Comparison of ENCODE assay signal across 1 fruit fly cellular context in genomic region chr3R:26228026-26228635, dm6.
TF ChIP-seq lines count a peak whose summit lies in the region.

No protein-coding gene starts in this region.

TF ChIP-seq in whole organism, embryonic, 481 proteins besides CTCF, POLR2A, EP300 and RAD21 (continued from another document and continues in another):
- TF ChIP-seq CG34422 (GFP tag; IDR thresholded peaks at IDR 0.05; lab: Robert Waterston, UW) (peak; percentile 44; the same call in 1 of the 3 replicates), BtbVII (GFP tag; optimal IDR thresholded peaks at IDR 0.05; lab: Kevin White, UChicago) (peak; percentile 78), CG18262 (tag; optimal IDR thresholded peaks at IDR 0.05; lab: Kevin White, UChicago) (peak; percentile 68), C15 (GFP tag; IDR thresholded peaks at IDR 0.05; lab: Robert Waterston, UW) (peak; percentile 41; the same call in 1 of the 3 replicates), grn (GFP tag; optimal IDR thresholded peaks at IDR 0.05; lab: Kevin White, UChicago) (peak; percentile 95), CG9609 (GFP tag; optimal IDR thresholded peaks at IDR 0.05; lab: Kevin White, UChicago) (peak; percentile 74), Drgx (GFP tag; IDR thresholded peaks at IDR 0.05; lab: Robert Waterston, UW) (no peak), NFAT (GFP tag; IDR thresholded peaks at IDR 0.05; lab: Robert Waterston, UW) (peak; percentile 79), Tbp (GFP tag; optimal IDR thresholded peaks at IDR 0.05; lab: Kevin White, UChicago) (no peak), CG6813 (GFP tag; optimal IDR thresholded peaks at IDR 0.05; lab: Kevin White, UChicago) (peak; percentile 91), ase (GFP tag; IDR thresholded peaks at IDR 0.05; lab: Robert Waterston, UW) (peak; percentile 29; the same call in 1 of the 3 replicates), Abd-B (GFP tag; optimal IDR thresholded peaks at IDR 0.05; lab: Kevin White, UChicago) (no peak), dpn (GFP tag; optimal IDR thresholded peaks at IDR 0.05; lab: Kevin White, UChicago) (peak; percentile 57 to 87), slp2 (GFP tag; optimal IDR thresholded peaks at IDR 0.05; lab: Kevin White, UChicago) (peak; percentile 63), sc (optimal IDR thresholded peaks at IDR 0.05; lab: Kevin White, UChicago) (no peak), sc (GFP tag; optimal IDR thresholded peaks at IDR 0.05; lab: Kevin White, UChicago) (peak; percentile 93), Spps (tag; optimal IDR thresholded peaks at IDR 0.05; lab: Kevin White, UChicago) (peak; percentile 61), ab (GFP tag; optimal IDR thresholded peaks at IDR 0.05; lab: Kevin White, UChicago) (no peak), HmgD (GFP tag; optimal IDR thresholded peaks at IDR 0.05; lab: Kevin White, UChicago) (peak; percentile 60), CG7357 (GFP tag; IDR thresholded peaks at IDR 0.05; lab: Robert Waterston, UW) (no peak), CG4360 (GFP tag; IDR thresholded peaks at IDR 0.05; lab: Robert Waterston, UW) (peak; percentile 75), Adf1 (GFP tag; IDR thresholded peaks at IDR 0.05; lab: Robert Waterston, UW) (peak; percentile 55; the same call in 1 of the 2 replicates), Hmr (GFP tag; optimal IDR thresholded peaks at IDR 0.05; lab: Kevin White, UChicago) (peak; percentile 92), CG11723 (GFP tag; optimal IDR thresholded peaks at IDR 0.05; lab: Kevin White, UChicago) (peak; percentile 74), lab (GFP tag; optimal IDR thresholded peaks at IDR 0.05; lab: Kevin White, UChicago) (peak; percentile 97), shn (GFP tag; optimal IDR thresholded peaks at IDR 0.05; lab: Kevin White, UChicago) (peak; percentile 80), CG8281 (tag; optimal IDR thresholded peaks at IDR 0.05; lab: Kevin White, UChicago) (peak; percentile 62), pfk (GFP tag; optimal IDR thresholded peaks at IDR 0.05; lab: Kevin White, UChicago) (peak; percentile 81), Hr78 (GFP tag; optimal IDR thresholded peaks at IDR 0.05; lab: Kevin White, UChicago) (peak in 1 of 2 experiments; percentile 61), dimm (GFP tag; IDR thresholded peaks at IDR 0.05; lab: Robert Waterston, UW) (peak; percentile 68), nom (GFP tag; optimal IDR thresholded peaks at IDR 0.05; lab: Kevin White, UChicago) (no peak), CG6254 (GFP tag; optimal IDR thresholded peaks at IDR 0.05; lab: Kevin White, UChicago) (peak; percentile 85), CG31441 (GFP tag; IDR thresholded peaks at IDR 0.05; lab: Robert Waterston, UW) (peak; percentile 79), CG12744 (GFP tag; optimal IDR thresholded peaks at IDR 0.05; lab: Kevin White, UChicago) (peak; percentile 75), wor (GFP tag; IDR thresholded peaks at IDR 0.05; lab: Robert Waterston, UW) (no peak), ham (GFP tag; IDR thresholded peaks at IDR 0.05; lab: Robert Waterston, UW) (peak; percentile 39; the same call in 1 of the 2 replicates), Taf1 (GFP tag; IDR thresholded peaks at IDR 0.05; lab: Robert Waterston, UW) (peak; percentile 59), Gug (GFP tag; IDR thresholded peaks at IDR 0.05; lab: Robert Waterston, UW) (no peak; the same call in 3 of the 4 replicates), tin (GFP tag; optimal IDR thresholded peaks at IDR 0.05; lab: Kevin White, UChicago) (peak; percentile 38), CG3407 (GFP tag; optimal IDR thresholded peaks at IDR 0.05; lab: Kevin White, UChicago) (peak; percentile 96), cas (GFP tag; IDR thresholded peaks at IDR 0.05; lab: Robert Waterston, UW) (peak; percentile 63; the same call in 1 of the 2 replicates), ac (GFP tag; optimal IDR thresholded peaks at IDR 0.05; lab: Kevin White, UChicago) (no peak), Mrtf (GFP tag; IDR thresholded peaks at IDR 0.05; lab: Robert Waterston, UW) (peak; percentile 63; the same call in 2 of the 3 replicates), btn (GFP tag; optimal IDR thresholded peaks at IDR 0.05; lab: Kevin White, UChicago) (peak; percentile 67), CG18619 (GFP tag; optimal IDR thresholded peaks at IDR 0.05; lab: Kevin White, UChicago) (peak; percentile 85), sens (GFP tag; lab: Kevin White, UChicago) (peak; percentile 99), CG17359 (tag; optimal IDR thresholded peaks at IDR 0.05; lab: Kevin White, UChicago) (peak; percentile 92), CG11085 (GFP tag; IDR thresholded peaks at IDR 0.05; lab: Robert Waterston, UW) (peak; percentile 75; the same call in 1 of the 2 replicates), crc (GFP tag; optimal IDR thresholded peaks at IDR 0.05; lab: Kevin White, UChicago) (peak; percentile 75), Usf (GFP tag; optimal IDR thresholded peaks at IDR 0.05; lab: Kevin White, UChicago) (peak; percentile 50), CG16813 (GFP tag; IDR thresholded peaks at IDR 0.05; lab: Robert Waterston, UW; ENCODE audit: partially characterized antibody) (no peak), gsb-n (tag; optimal IDR thresholded peaks at IDR 0.05; lab: Kevin White, UChicago) (peak; percentile 87), CG12104 (GFP tag; optimal IDR thresholded peaks at IDR 0.05; lab: Kevin White, UChicago) (peak; percentile 77), Ssrp (tag; optimal IDR thresholded peaks at IDR 0.05; lab: Kevin White, UChicago) (no peak), gro (GFP tag; optimal IDR thresholded peaks at IDR 0.05; lab: Kevin White, UChicago) (peak; percentile 86), CG31224 (GFP tag; IDR thresholded peaks at IDR 0.05; lab: Robert Waterston, UW) (peak; percentile 55), sim (GFP tag; IDR thresholded peaks at IDR 0.05; lab: Robert Waterston, UW) (peak; percentile 88), kay (GFP tag; optimal IDR thresholded peaks at IDR 0.05; lab: Kevin White, UChicago) (peak; percentile 74), CG30403 (GFP tag; optimal IDR thresholded peaks at IDR 0.05; lab: Kevin White, UChicago) (peak; percentile 47), CG7928 (GFP tag; optimal IDR thresholded peaks at IDR 0.05; lab: Kevin White, UChicago) (peak; percentile 63), Meics (GFP tag; optimal IDR thresholded peaks at IDR 0.05; lab: Kevin White, UChicago) (peak; percentile 72), Mes4 (GFP tag; optimal IDR thresholded peaks at IDR 0.05; lab: Kevin White, UChicago) (peak; percentile 86), CG10147 (GFP tag; optimal IDR thresholded peaks at IDR 0.05; lab: Kevin White, UChicago) (peak; percentile 48), sqz (GFP tag; optimal IDR thresholded peaks at IDR 0.05; lab: Kevin White, UChicago) (peak; percentile 52), z (GFP tag; IDR thresholded peaks at IDR 0.05; lab: Robert Waterston, UW) (peak; percentile 77; the same call in 2 of the 3 replicates), Deaf1 (tag; optimal IDR thresholded peaks at IDR 0.05; lab: Kevin White, UChicago) (peak; percentile 7), CG2116 (GFP tag; optimal IDR thresholded peaks at IDR 0.05; lab: Kevin White, UChicago) (peak; percentile 49), sna (GFP tag; IDR thresholded peaks at IDR 0.05; lab: Robert Waterston, UW; ENCODE audit: partially characterized antibody) (no peak), Gsc (GFP tag; IDR thresholded peaks at IDR 0.05; lab: Robert Waterston, UW) (no peak), Ptx1 (GFP tag; IDR thresholded peaks at IDR 0.05; lab: Robert Waterston, UW) (peak; percentile 58), CG4424 (GFP tag; optimal IDR thresholded peaks at IDR 0.05; lab: Kevin White, UChicago) (peak; percentile 42), zen2 (GFP tag; IDR thresholded peaks at IDR 0.05; lab: Robert Waterston, UW; ENCODE audit: partially characterized antibody) (no peak), ranshi (GFP tag; IDR thresholded peaks at IDR 0.05; lab: Robert Waterston, UW) (peak; percentile 70; the same call in 1 of the 2 replicates), CG10321 (GFP tag; IDR thresholded peaks at IDR 0.05; lab: Robert Waterston, UW) (peak; percentile 51; the same call in 1 of the 2 replicates), corto (GFP tag; optimal IDR thresholded peaks at IDR 0.05; lab: Kevin White, UChicago) (no peak), maf-S (GFP tag; optimal IDR thresholded peaks at IDR 0.05; lab: Kevin White, UChicago) (peak; percentile 89), chm (GFP tag; IDR thresholded peaks at IDR 0.05; lab: Robert Waterston, UW) (peak; percentile 92; the same call in 1 of the 2 replicates), CG15479 (GFP tag; optimal IDR thresholded peaks at IDR 0.05; lab: Kevin White, UChicago) (no peak), ERR (GFP tag; optimal IDR thresholded peaks at IDR 0.05; lab: Kevin White, UChicago) (peak; percentile 78), CG15601 (tag; optimal IDR thresholded peaks at IDR 0.05; lab: Kevin White, UChicago) (peak; percentile 94), nau (GFP tag; optimal IDR thresholded peaks at IDR 0.05; lab: Kevin White, UChicago) (peak; percentile 91), Stat92E (GFP tag; optimal IDR thresholded peaks at IDR 0.05; lab: Kevin White, UChicago) (no peak), CG42726 (GFP tag; IDR thresholded peaks at IDR 0.05; lab: Robert Waterston, UW; ENCODE audit: partially characterized antibody) (no peak), fu2 (GFP tag; optimal IDR thresholded peaks at IDR 0.05; lab: Kevin White, UChicago) (peak; percentile 49), CG13424 (tag; optimal IDR thresholded peaks at IDR 0.05; lab: Kevin White, UChicago) (peak; percentile 80), unpg (GFP tag; optimal IDR thresholded peaks at IDR 0.05; lab: Kevin White, UChicago) (peak; percentile 75), emc (GFP tag; optimal IDR thresholded peaks at IDR 0.05; lab: Kevin White, UChicago) (peak; percentile 23), CG14050 (GFP tag; IDR thresholded peaks at IDR 0.05; lab: Robert Waterston, UW) (peak; percentile 49; the same call in 1 of the 3 replicates), lov (optimal IDR thresholded peaks at IDR 0.05; lab: Kevin White, UChicago) (no peak), lov (GFP tag; IDR thresholded peaks at IDR 0.05; lab: Robert Waterston, UW) (peak; percentile 90), stc (GFP tag; IDR thresholded peaks at IDR 0.05; lab: Robert Waterston, UW) (peak; percentile 64; the same call in 1 of the 2 replicates), Awh (GFP tag; IDR thresholded peaks at IDR 0.05; lab: Robert Waterston, UW) (peak; percentile 96), danr (GFP tag; IDR thresholded peaks at IDR 0.05; lab: Robert Waterston, UW) (peak; percentile 77), CG10543 (GFP tag; optimal IDR thresholded peaks at IDR 0.05; lab: Kevin White, UChicago) (peak; percentile 91), onecut (GFP tag; IDR thresholded peaks at IDR 0.05; lab: Robert Waterston, UW) (peak; percentile 81), CG3995 (GFP tag; optimal IDR thresholded peaks at IDR 0.05; lab: Kevin White, UChicago) (peak; percentile 62), CG7786 (GFP tag; optimal IDR thresholded peaks at IDR 0.05; lab: Kevin White, UChicago) (peak; percentile 87), CG13894 (tag; optimal IDR thresholded peaks at IDR 0.05; lab: Kevin White, UChicago) (peak; percentile 81), Nf-YA (GFP tag; IDR thresholded peaks at IDR 0.05; lab: Robert Waterston, UW) (peak; percentile 88), CG14667 (GFP tag; IDR thresholded peaks at IDR 0.05; lab: Robert Waterston, UW) (peak; percentile 44; the same call in 1 of the 2 replicates), Bteb2 (GFP tag; optimal IDR thresholded peaks at IDR 0.05; lab: Kevin White, UChicago) (peak; percentile 71), salm (tag; optimal IDR thresholded peaks at IDR 0.05; lab: Kevin White, UChicago) (peak; percentile 67), CG1233 (GFP tag; optimal IDR thresholded peaks at IDR 0.05; lab: Kevin White, UChicago) (peak; percentile 93), Fer1 (GFP tag; optimal IDR thresholded peaks at IDR 0.05; lab: Kevin White, UChicago) (peak; percentile 86), esg (GFP tag; conservative IDR thresholded peaks at IDR 0.05; lab: Robert Waterston, UW) (no peak), CG18599 (GFP tag; optimal IDR thresholded peaks at IDR 0.05; lab: Kevin White, UChicago) (peak; percentile 90), NC2β (GFP tag; optimal IDR thresholded peaks at IDR 0.05; lab: Kevin White, UChicago) (peak; percentile 88), chn (GFP tag; optimal IDR thresholded peaks at IDR 0.05; lab: Kevin White, UChicago) (peak; percentile 16), otp (GFP tag; IDR thresholded peaks at IDR 0.05; lab: Robert Waterston, UW) (peak; percentile 90), ssp (GFP tag; IDR thresholded peaks at IDR 0.05; lab: Robert Waterston, UW) (peak; percentile 25; the same call in 1 of the 2 replicates), CG17568 (GFP tag; optimal IDR thresholded peaks at IDR 0.05; lab: Kevin White, UChicago) (peak; percentile 73), CG1603 (tag; optimal IDR thresholded peaks at IDR 0.05; lab: Kevin White, UChicago) (peak; percentile 88), gce (GFP tag; IDR thresholded peaks at IDR 0.05; lab: Robert Waterston, UW) (peak; percentile 85), ems (GFP tag; optimal IDR thresholded peaks at IDR 0.05; lab: Kevin White, UChicago) (peak; percentile 78), ap (GFP tag; IDR thresholded peaks at IDR 0.05; lab: Robert Waterston, UW) (peak; percentile 51), Pdp1 (GFP tag; optimal IDR thresholded peaks at IDR 0.05; lab: Kevin White, UChicago) (peak; percentile 69 to 78), oc (tag; optimal IDR thresholded peaks at IDR 0.05; lab: Kevin White, UChicago) (peak; percentile 85), CG3065 (GFP tag; optimal IDR thresholded peaks at IDR 0.05; lab: Kevin White, UChicago) (peak; percentile 82), fd64A (GFP tag; optimal IDR thresholded peaks at IDR 0.05; lab: Kevin White, UChicago) (peak; percentile 95), al (GFP tag; IDR thresholded peaks at IDR 0.05; lab: Robert Waterston, UW) (peak; percentile 59; the same call in 1 of the 2 replicates), CG33213 (GFP tag; optimal IDR thresholded peaks at IDR 0.05; lab: Kevin White, UChicago) (peak; percentile 95), CG2199 (GFP tag; IDR thresholded peaks at IDR 0.05; lab: Robert Waterston, UW) (0 out of 3 replicates have a peak, but pooled peaks have one; percentile 15), Hr51 (GFP tag; optimal IDR thresholded peaks at IDR 0.05; lab: Kevin White, UChicago) (peak; percentile 25 to 91), CG12155 (GFP tag; optimal IDR thresholded peaks at IDR 0.05; lab: Kevin White, UChicago) (peak; percentile 38), CG8478 (optimal IDR thresholded peaks at IDR 0.05; lab: Kevin White, UChicago) (no peak), nerfin-2 (GFP tag; IDR thresholded peaks at IDR 0.05; lab: Robert Waterston, UW; ENCODE audit: partially characterized antibody) (no peak), Lpt (GFP tag; optimal IDR thresholded peaks at IDR 0.05; lab: Kevin White, UChicago) (no peak), zfh2 (GFP tag; optimal IDR thresholded peaks at IDR 0.05; lab: Kevin White, UChicago) (peak; percentile 73), CoRest (tag; optimal IDR thresholded peaks at IDR 0.05; lab: Kevin White, UChicago) (peak; percentile 66)
